ENCODE assay signal across 3 fruit fly cellular contexts in the genomic region with DNA sequence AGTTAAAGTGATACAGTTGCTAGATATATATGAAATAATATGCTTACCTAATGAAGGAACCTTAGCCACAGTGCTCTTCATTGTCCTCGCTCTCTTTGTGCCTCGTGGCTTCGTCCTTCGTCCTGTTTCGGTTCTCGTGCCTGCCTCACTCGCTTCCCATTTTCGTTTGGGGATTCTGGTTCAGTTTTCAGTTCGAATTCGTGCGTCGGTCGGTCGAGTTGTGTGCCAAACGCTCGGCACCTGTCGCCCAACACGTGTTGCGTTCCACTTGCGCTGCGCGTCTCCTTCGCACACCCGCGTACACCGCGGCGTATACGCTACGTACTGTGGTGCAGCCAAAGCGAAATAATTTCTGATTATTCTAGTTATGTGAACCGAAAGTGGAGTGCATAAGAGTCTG.
TF ChIP-seq lines count a peak whose summit lies in the region.

Gene CG6154, plus strand, starts transcription at position 185 of the 400 bp plus-strand sequence.

- no peak for TF ChIP-seq CTCF in whole organism, embryonic (GFP tag; optimal IDR thresholded peaks at IDR 0.05; lab: Kevin White, UChicago)

TF ChIP-seq in whole organism, adult, 20 proteins besides CTCF, POLR2A, EP300 and RAD21:
- peak; percentile 27 for TF ChIP-seq Mnt (GFP tag; optimal IDR thresholded peaks at IDR 0.05; lab: Kevin White, UChicago)
- TF ChIP-seq kay (GFP tag; lab: Kevin White, UChicago; ENCODE audit: borderline replicate concordance): no peak

TF ChIP-seq in whole organism, embryonic, 481 proteins besides CTCF, POLR2A, EP300 and RAD21:
- TF ChIP-seq CG34224 (GFP tag; IDR thresholded peaks at IDR 0.05; lab: Robert Waterston, UW; ENCODE audit: partially characterized antibody) (0 out of 3 replicates have a peak, but pooled peaks have one; percentile 11), eyg (GFP tag; optimal IDR thresholded peaks at IDR 0.05; lab: Kevin White, UChicago) (no peak), Jarid2 (GFP tag; optimal IDR thresholded peaks at IDR 0.05; lab: Kevin White, UChicago) (peak; percentile 48), CG4360 (GFP tag; IDR thresholded peaks at IDR 0.05; lab: Robert Waterston, UW) (no peak), Trl (optimal IDR thresholded peaks at IDR 0.05; lab: Kevin White, UChicago) (peak in 1 of 2 experiments; percentile 3), Trl (GFP tag; optimal IDR thresholded peaks at IDR 0.05; lab: Kevin White, UChicago) (no peak), CG32772 (GFP tag; IDR thresholded peaks at IDR 0.05; lab: Robert Waterston, UW) (no peak), CG7372 (GFP tag; IDR thresholded peaks at IDR 0.05; lab: Robert Waterston, UW) (peak; percentile 24; the same call in 1 of the 2 replicates), gce (GFP tag; IDR thresholded peaks at IDR 0.05; lab: Robert Waterston, UW) (no peak), CG11247 (GFP tag; IDR thresholded peaks at IDR 0.05; lab: Robert Waterston, UW) (peak; percentile 13; the same call in 1 of the 2 replicates), Deaf1 (tag; optimal IDR thresholded peaks at IDR 0.05; lab: Kevin White, UChicago) (peak; percentile 91), sr (GFP tag; IDR thresholded peaks at IDR 0.05; lab: Robert Waterston, UW) (no peak), Ets65A (GFP tag; lab: Kevin White, UChicago) (peak; percentile 10), CG7839 (tag; optimal IDR thresholded peaks at IDR 0.05; lab: Kevin White, UChicago) (no peak), CG18476 (GFP tag; optimal IDR thresholded peaks at IDR 0.05; lab: Kevin White, UChicago) (no peak), ro (GFP tag; IDR thresholded peaks at IDR 0.05; lab: Robert Waterston, UW) (no peak), CG9609 (GFP tag; optimal IDR thresholded peaks at IDR 0.05; lab: Kevin White, UChicago) (no peak), scrt (GFP tag; optimal IDR thresholded peaks at IDR 0.05; lab: Kevin White, UChicago) (peak; percentile 60), rib (GFP tag; IDR thresholded peaks at IDR 0.05; lab: Robert Waterston, UW) (no peak), ranshi (GFP tag; IDR thresholded peaks at IDR 0.05; lab: Robert Waterston, UW) (no peak), Hr78 (GFP tag; optimal IDR thresholded peaks at IDR 0.05; lab: Kevin White, UChicago) (no peak), NK7.1 (GFP tag; optimal IDR thresholded peaks at IDR 0.05; lab: Kevin White, UChicago) (no peak), CG6272 (GFP tag; IDR thresholded peaks at IDR 0.05; lab: Robert Waterston, UW) (no peak), Fer1 (GFP tag; optimal IDR thresholded peaks at IDR 0.05; lab: Kevin White, UChicago) (no peak)

TF ChIP-seq in whole organism, prepupa, 60 proteins besides CTCF, POLR2A, EP300 and RAD21:
- no peak for TF ChIP-seq dsx (GFP tag; optimal IDR thresholded peaks at IDR 0.05; lab: Kevin White, UChicago; ENCODE audit: poor library complexity, severe bottlenecking)
- TF ChIP-seq achi (GFP tag; optimal IDR thresholded peaks at IDR 0.05; lab: Kevin White, UChicago): no peak
- peak; percentile 43 for TF ChIP-seq svp (GFP tag; lab: Kevin White, UChicago)
